Fruit fly (Drosophila melanogaster): ENCODE measurements around the gene CG32984.

CG32984 gene

dm6 chr2L:8949919-8950722, 14.6 kb upstream of the CG32984 start:
- no peak for TF ChIP-seq CG17801 (GFP tag; optimal IDR thresholded peaks at IDR 0.05; ENCODE audit: partially characterized antibody)

dm6 chr2L:8951184-8951934, 13.4 kb upstream of the CG32984 start, which contains the start of gene C1GalTA:
Gene C1GalTA (minus strand): TSS chr2L:8951216.
- peak; percentile 99 for TF ChIP-seq CG17801 (GFP tag; optimal IDR thresholded peaks at IDR 0.05; ENCODE audit: partially characterized antibody)

dm6 chr2L:8952194-8953037, 12.3 kb upstream of the CG32984 start:
- TF ChIP-seq CG17801 (GFP tag; optimal IDR thresholded peaks at IDR 0.05; ENCODE audit: partially characterized antibody), result no peak

DNA sequence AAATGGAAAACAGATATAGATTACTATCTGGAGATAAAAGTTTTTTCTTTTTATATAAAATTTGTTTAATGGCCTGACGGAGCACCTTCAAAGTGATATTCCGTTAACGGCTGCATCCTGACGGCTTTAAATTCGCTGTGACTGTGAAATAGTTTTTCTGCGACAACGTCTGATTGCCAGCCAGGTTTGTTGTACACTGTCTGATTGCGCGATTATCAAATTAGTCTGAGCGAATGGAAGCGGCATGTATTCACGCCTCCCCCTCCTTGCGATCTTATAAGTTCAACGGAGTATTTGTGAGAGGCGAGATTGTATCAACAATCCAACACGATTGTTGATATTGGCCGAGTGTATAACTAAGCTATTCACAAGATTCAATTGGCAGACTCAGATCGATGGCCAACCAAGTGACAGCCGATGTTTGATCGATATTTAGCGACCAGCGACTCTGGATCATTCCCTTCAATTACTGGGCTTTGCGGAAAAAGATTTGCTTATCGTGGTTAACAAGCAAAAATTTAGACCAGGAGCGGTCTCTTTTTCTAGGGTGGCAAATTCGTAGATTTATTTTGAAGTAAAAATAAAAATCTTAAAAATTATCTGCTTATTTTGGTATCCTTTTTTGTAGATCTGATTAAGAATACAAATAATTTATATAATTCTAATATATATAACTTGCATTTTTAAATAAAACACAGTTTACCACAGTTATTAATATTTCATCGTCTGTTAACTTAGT, 9.0 kb upstream of the CG32984 start:
- TF ChIP-seq CG17801 (GFP tag; optimal IDR thresholded peaks at IDR 0.05; ENCODE audit: partially characterized antibody), result no peak

DNA sequence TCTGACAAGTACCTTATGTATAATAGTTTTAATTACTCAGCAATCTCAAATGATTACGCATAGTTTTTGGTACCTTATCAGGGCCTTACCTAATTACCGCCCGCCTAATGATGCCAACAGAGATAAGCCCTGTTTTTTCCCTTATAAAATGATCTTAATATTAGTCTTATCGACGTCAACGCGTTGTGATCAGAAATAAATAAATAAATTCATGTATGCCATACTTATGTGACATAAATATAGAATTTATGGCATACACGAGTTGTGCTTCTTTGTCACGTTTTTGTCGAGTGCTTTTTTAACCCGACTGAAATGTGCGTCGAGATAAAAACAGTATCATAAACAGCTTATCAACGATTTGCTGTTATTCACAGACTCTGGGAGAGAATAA, 8.4 kb upstream of the CG32984 start:
- TF ChIP-seq CG17801 (GFP tag; optimal IDR thresholded peaks at IDR 0.05; ENCODE audit: partially characterized antibody), result no peak

dm6 chr2L:8957152-8957551, 7.6 kb upstream of the CG32984 start:
- no peak for TF ChIP-seq CG17801 (GFP tag; optimal IDR thresholded peaks at IDR 0.05; ENCODE audit: partially characterized antibody)

DNA sequence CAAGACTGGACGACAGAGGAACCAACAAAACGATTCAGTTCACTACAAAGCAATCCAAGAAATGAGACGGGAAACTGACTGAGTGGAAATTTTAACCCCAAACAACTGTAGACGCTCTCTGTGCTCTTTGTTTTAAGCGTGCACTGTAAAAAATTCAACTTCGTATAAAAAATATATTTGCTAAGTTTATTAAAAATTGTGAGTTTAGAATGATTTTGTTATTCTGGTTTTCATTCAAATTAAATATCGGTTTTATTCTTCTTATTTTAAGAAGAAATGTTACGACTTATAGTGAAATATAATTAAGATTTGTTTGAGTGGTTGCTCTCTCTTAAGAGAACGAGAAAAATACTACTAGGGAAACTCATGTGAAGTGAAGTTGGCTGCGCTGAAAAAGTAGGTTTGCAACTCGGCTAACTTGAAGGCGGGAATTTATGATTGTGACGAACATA, 6.7 kb upstream of the CG32984 start:
- peak; percentile 84 for TF ChIP-seq CG17801 (GFP tag; optimal IDR thresholded peaks at IDR 0.05; ENCODE audit: partially characterized antibody)

DNA sequence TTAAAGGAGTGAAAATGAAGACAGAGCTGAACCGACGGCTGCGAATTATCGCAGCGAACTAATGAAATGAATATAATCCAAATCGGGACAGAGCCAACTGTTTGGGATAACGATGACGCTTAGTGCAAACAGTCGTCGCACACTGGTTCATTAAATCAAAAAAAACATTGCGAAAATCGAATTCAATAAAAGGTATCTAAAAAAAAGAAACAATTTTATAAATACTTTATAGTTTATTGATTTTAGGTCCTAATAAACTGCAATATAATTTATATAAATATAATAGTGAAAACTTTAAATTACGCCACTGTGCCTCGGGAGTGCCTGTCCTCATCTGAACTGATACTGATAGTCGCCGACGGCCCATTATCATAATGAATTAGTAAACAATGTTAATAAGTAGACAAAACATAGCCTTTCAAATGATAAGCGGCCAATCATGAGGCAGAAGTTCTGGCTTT, 5.7 kb upstream of the CG32984 start, which contains the start of gene CG31886:
Gene CG31886 (minus strand): TSS at position 51 of the 461 bp plus-strand sequence.
- TF ChIP-seq CG17801 (GFP tag; optimal IDR thresholded peaks at IDR 0.05; ENCODE audit: partially characterized antibody), result no peak

DNA sequence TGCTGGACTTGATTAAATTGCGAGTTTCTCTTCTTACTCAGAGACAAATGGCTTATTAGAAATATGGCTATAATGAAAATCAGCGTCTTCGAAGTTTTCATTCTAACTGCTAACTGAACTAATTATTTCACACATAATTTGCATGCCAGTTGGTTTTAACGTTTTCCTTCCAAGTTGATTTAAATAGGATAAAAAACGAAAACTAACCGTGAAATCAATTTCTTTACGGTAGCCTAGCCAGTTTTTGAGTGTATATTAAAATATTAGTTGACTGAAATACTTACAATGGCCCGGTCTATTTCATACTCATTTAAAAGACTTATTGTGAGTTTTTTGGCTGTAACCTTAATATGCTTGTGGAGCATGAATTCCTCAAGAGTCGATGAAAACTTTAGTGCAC, 2.5 kb upstream of the CG32984 start, which contains the start of the genes CG9525 and CG32985:
Gene CG9525 (minus strand): TSS at position 101 of the 400 bp plus-strand sequence.
Gene CG32985 (plus strand): TSS at position 280 of the 400 bp plus-strand sequence.
- TF ChIP-seq CG17801 (GFP tag; optimal IDR thresholded peaks at IDR 0.05; ENCODE audit: partially characterized antibody), result no peak

DNA sequence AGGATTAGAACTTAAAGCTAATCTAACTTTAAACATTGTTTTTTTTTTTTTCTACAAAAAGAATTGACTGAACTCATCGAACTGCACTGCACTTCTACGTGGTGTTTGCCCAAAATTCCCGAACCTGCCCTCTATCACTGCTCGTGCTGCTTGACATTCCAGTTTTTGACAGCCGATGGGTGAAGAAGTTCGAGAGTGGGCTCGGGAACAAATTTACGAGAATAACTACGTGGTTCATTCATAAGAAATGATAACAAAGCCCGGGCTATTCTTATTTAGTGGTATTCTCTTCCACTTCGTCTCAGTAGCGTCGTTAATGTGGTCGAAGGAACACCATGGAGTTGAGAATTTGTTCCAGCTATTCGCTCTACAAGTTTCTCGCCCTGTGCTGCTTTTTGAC, 2.5 kb downstream of the CG32984 start, which contains the start of gene CG18088:
Gene CG18088 (plus strand): TSS at position 301 of the 400 bp plus-strand sequence.
- TF ChIP-seq CG17801 (GFP tag; optimal IDR thresholded peaks at IDR 0.05; ENCODE audit: partially characterized antibody), result no peak

DNA sequence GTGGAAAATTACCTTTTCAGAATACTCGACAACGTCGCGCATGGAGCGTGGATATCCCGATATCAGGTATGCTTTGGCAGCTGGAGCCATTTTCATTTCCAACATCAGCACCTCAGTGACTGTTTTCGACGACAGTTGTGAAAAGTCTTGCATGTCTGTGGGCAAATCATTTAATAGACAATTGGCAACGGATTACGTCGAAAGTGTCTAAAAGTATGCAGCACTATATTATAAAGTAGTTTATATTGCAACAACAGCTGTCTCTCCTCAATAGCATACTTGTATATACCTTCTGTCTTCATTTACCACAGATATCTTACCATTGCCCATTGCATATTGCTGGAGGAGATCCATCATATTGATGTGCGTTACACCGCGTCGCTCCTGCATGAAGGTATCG, 8.1 kb downstream of the CG32984 start:
- TF ChIP-seq CG17801 (GFP tag; optimal IDR thresholded peaks at IDR 0.05; ENCODE audit: partially characterized antibody), result no peak

DNA sequence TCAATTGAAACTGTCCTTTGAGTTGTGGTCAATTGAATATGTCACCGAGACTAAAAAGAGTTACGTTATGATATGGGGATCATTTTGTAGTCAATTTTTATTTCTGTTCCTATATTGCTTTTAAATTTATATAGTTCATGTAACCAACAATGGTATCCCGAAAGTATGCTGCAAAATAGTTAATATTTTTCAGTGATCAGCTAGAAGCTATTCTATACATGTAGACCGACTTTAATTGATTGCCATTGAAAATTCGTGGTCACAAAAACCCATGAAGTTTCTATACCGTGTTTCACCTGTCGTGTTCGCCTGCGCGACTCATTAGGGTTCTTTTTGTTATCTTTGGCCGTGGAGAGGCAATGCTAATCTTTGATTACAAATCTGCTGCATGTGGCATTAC, 9.7 kb downstream of the CG32984 start:
- no peak for TF ChIP-seq CG17801 (GFP tag; optimal IDR thresholded peaks at IDR 0.05; ENCODE audit: partially characterized antibody)

DNA sequence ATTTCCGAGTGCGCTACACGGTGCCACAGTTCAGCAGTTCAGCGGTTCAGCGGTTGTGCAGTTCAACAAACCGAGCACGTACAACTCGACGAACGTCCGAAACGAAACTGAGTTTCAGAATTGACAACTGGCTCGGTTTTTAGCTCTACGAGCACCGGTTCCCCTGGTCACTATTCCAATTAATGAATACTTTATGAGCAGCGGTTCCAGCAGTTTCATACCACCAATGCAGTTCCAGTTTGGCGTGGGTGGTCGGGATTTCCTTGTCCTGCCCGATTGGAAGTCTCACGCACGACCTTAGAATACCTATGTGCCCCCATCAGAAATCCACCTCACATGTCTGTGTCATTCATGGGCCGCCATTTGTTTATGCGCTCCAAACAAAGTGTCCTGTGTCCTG, 10.6 kb downstream of the CG32984 start, which contains the start of gene CG9541:
Gene CG9541 (minus strand): TSS at position 101 of the 400 bp plus-strand sequence.
- TF ChIP-seq CG17801 (GFP tag; optimal IDR thresholded peaks at IDR 0.05; ENCODE audit: partially characterized antibody), result no peak

dm6 chr2L:8980359-8980758, 15.6 kb downstream of the CG32984 start, which contains the start of gene CG18662:
Gene CG18662 (plus strand): TSS chr2L:8980659.
- TF ChIP-seq CG17801 (GFP tag; optimal IDR thresholded peaks at IDR 0.05; ENCODE audit: partially characterized antibody), result no peak
